Fruit fly (Drosophila melanogaster): ENCODE measurements around the gene CG6321.

Gene CG6321

dm6 chr3L:11041193-11041592 lies 19.8 kb downstream of the CG6321 start (continued):
- TF ChIP-seq ranshi (GFP tag; IDR thresholded peaks at IDR 0.05): no peak
- TF ChIP-seq trh (GFP tag; optimal IDR thresholded peaks at IDR 0.05): no peak
- TF ChIP-seq ap (GFP tag; IDR thresholded peaks at IDR 0.05): no peak
- no peak for TF ChIP-seq CG15011 (GFP tag; optimal IDR thresholded peaks at IDR 0.05)
- no peak for TF ChIP-seq dan (GFP tag; IDR thresholded peaks at IDR 0.05)

- TF ChIP-seq cg (GFP tag; optimal IDR thresholded peaks at IDR 0.05) (peak; percentile 33), bab2 (GFP tag; optimal IDR thresholded peaks at IDR 0.05) (no peak), Pdp1 (GFP tag; optimal IDR thresholded peaks at IDR 0.05) (peak in 1 of 2 experiments; percentile 72), Atf-2 (GFP tag; optimal IDR thresholded peaks at IDR 0.05) (no peak), CG15479 (GFP tag; optimal IDR thresholded peaks at IDR 0.05) (peak; percentile 90), tll (GFP tag; optimal IDR thresholded peaks at IDR 0.05) (peak in 1 of 2 experiments; percentile 79)
Measured at dm6 chr3L:11035039-11035438, 26.0 kb downstream of the CG6321 start.

- TF ChIP-seq bsh (GFP tag; optimal IDR thresholded peaks at IDR 0.05) (peak in 1 of 2 experiments; percentile 56), CG6689 (GFP tag; IDR thresholded peaks at IDR 0.05) (0 out of 2 replicates have a peak, but pooled peaks have one; percentile 5), PHDP (tag; optimal IDR thresholded peaks at IDR 0.05) (no peak), lilli (GFP tag; optimal IDR thresholded peaks at IDR 0.05) (no peak), corto (GFP tag; optimal IDR thresholded peaks at IDR 0.05) (peak; percentile 37), Ptx1 (GFP tag; IDR thresholded peaks at IDR 0.05) (no peak), CG18764 (GFP tag; optimal IDR thresholded peaks at IDR 0.05) (no peak), nom (GFP tag; optimal IDR thresholded peaks at IDR 0.05) (peak; percentile 70), grau (tag; optimal IDR thresholded peaks at IDR 0.05) (no peak), CG3847 (GFP tag; IDR thresholded peaks at IDR 0.05) (no peak), Drgx (GFP tag; IDR thresholded peaks at IDR 0.05) (peak; percentile 76), Stat92E (GFP tag; optimal IDR thresholded peaks at IDR 0.05) (no peak), so (GFP tag; IDR thresholded peaks at IDR 0.05) (no peak), twi (tag; optimal IDR thresholded peaks at IDR 0.05) (no peak), ac (GFP tag; optimal IDR thresholded peaks at IDR 0.05) (no peak), bcd (GFP tag; optimal IDR thresholded peaks at IDR 0.05) (no peak)
Measured at dm6 chr3L:11033327-11033975, 27.6 kb downstream of the CG6321 start.

DNA sequence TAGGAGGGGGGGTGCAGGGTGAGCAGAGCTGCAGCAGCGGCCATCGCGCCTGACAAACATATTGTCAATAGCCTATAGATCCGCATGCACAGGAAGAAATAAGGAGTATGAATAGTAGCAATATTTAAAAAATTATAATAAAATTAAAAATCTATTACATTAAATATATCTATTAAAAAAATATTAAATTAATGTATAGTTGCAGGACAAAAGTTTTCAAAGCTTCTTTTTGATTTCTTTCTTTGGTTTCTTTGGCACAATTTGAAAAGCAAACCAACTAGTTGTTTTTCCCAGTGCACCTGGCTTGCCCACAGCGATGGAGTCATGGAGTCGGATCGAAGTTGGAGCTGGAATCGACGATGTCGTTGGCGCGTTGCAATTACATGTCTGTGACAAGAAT lies 29.2 kb downstream of the CG6321 start:
- TF ChIP-seq CG15479 (GFP tag; optimal IDR thresholded peaks at IDR 0.05) (no peak), Side (GFP tag; optimal IDR thresholded peaks at IDR 0.05) (no peak), H2.0 (GFP tag; IDR thresholded peaks at IDR 0.05) (no peak), zfh1 (GFP tag; IDR thresholded peaks at IDR 0.05) (peak; percentile 45; the same call in 1 of the 3 replicates), prd (optimal IDR thresholded peaks at IDR 0.05) (no peak), prd (GFP tag; IDR thresholded peaks at IDR 0.05) (no peak), CG13624 (GFP tag; optimal IDR thresholded peaks at IDR 0.05) (no peak), phol (tag; optimal IDR thresholded peaks at IDR 0.05) (peak; percentile 34), Drgx (GFP tag; IDR thresholded peaks at IDR 0.05) (peak; percentile 61), nmo (GFP tag; optimal IDR thresholded peaks at IDR 0.05) (peak; percentile 10), CG11504 (tag; optimal IDR thresholded peaks at IDR 0.05) (peak; percentile 17), CG15696 (tag; optimal IDR thresholded peaks at IDR 0.05) (peak; percentile 41), CG4404 (GFP tag; IDR thresholded peaks at IDR 0.05) (peak; percentile 15; the same call in 1 of the 2 replicates), dmrt11E (tag; optimal IDR thresholded peaks at IDR 0.05) (peak; percentile 59), CG7987 (GFP tag; optimal IDR thresholded peaks at IDR 0.05) (no peak), CG15601 (tag; optimal IDR thresholded peaks at IDR 0.05) (peak; percentile 2), CG9727 (GFP tag; optimal IDR thresholded peaks at IDR 0.05) (peak; percentile 38), ttk (GFP tag; IDR thresholded peaks at IDR 0.05) (no peak), knrl (GFP tag; IDR thresholded peaks at IDR 0.05; ENCODE audit: partially characterized antibody) (no peak), mam (GFP tag; optimal IDR thresholded peaks at IDR 0.05) (no peak), CG10979 (tag; optimal IDR thresholded peaks at IDR 0.05) (peak; percentile 55)

All from whole organism, embryonic.